Worm (Caenorhabditis elegans) whole organism, young adult: ENCODE results near the gene srh-111.

Source experiments
- C06A6.2 ChIP-seq: fragments of 200-800 bp; sonication (Bioruptor generic); conservative IDR thresholded peaks from 2 replicates; pipeline ENCODE4 v1.3.6; 2022; ENCODE audit warnings: missing genetic modification characterization, missing compliant biosample characterization
- C17E4.6 ChIP-seq: fragments of 200-800 bp; sonication (Bioruptor generic); IDR thresholded peaks from 2 replicates; pipeline ENCODE4 v1.3.6; 2022; ENCODE audit warnings: missing genetic modification reagents, missing genetic modification characterization, missing compliant biosample characterization
- F49E8.2 ChIP-seq: sonication (generic microtip); optimal IDR thresholded peaks from 3 replicates; lab custom pipeline; 2017; ENCODE audit warnings: missing genetic modification characterization, mild to moderate bottlenecking, missing compliant biosample characterization, antibody characterized with exemption, moderate library complexity; ENCODE audit not compliant: insufficient read depth
- F55B11.4 ChIP-seq: sonication (generic microtip); optimal IDR thresholded peaks from 2 replicates; lab custom pipeline; 2016; ENCODE audit warnings: missing compliant biosample characterization, missing genetic modification characterization, borderline replicate concordance; ENCODE audit not compliant: insufficient read depth
- ceh-58 ChIP-seq: fragments of 200-800 bp; sonication (Bioruptor generic); IDR thresholded peaks from 2 replicates; pipeline ENCODE4 v1.3.6; 2022; ENCODE audit warnings: missing genetic modification characterization, missing compliant biosample characterization
- ekl-4 ChIP-seq: fragments of 200-800 bp; sonication (Bioruptor generic); IDR thresholded peaks from 2 replicates; pipeline ENCODE4 v1.3.6; 2022; ENCODE audit warnings: missing genetic modification reagents, missing genetic modification characterization, missing compliant biosample characterization
- hlh-12 ChIP-seq: sonication (generic microtip); optimal IDR thresholded peaks from 2 replicates; lab custom pipeline; 2016; ENCODE audit warnings: missing genetic modification characterization, missing compliant biosample characterization
- hmg-20 ChIP-seq: fragments of 200-800 bp; sonication (Bioruptor generic); IDR thresholded peaks from 2 replicates; pipeline ENCODE4 v1.3.6; 2022; ENCODE audit warnings: missing genetic modification reagents, missing genetic modification characterization, missing compliant biosample characterization
- lin-54 ChIP-seq: fragments of 200-800 bp; sonication (Bioruptor generic); optimal IDR thresholded peaks from 2 replicates; lab custom pipeline; 2018; ENCODE audit warnings: mild to moderate bottlenecking, missing genetic modification characterization, missing compliant biosample characterization
- mcd-1 ChIP-seq: fragments of 200-800 bp; sonication (Bioruptor generic); IDR thresholded peaks from 2 replicates; pipeline ENCODE4 v1.3.6; 2022; ENCODE audit warnings: missing genetic modification reagents, missing genetic modification characterization, missing compliant biosample characterization
- nhr-80 ChIP-seq: sonication (generic microtip); optimal IDR thresholded peaks from 2 replicates; lab custom pipeline; 2016; ENCODE audit warnings: missing genetic modification characterization, missing compliant biosample characterization
- snpc-4 ChIP-seq, 5 experiments: fragments of 150-350 bp in 1 of 5; sonication (generic microtip) in 4 of 5; optimal IDR thresholded peaks; 2 replicates each; lab custom pipeline; 2014 to 2018; ENCODE audit warnings: missing genetic modification characterization in 5 of 5, missing biosample characterization in 3 of 5, antibody characterized with exemption in 2 of 5, mild to moderate bottlenecking in 2 of 5, missing compliant biosample characterization in 2 of 5, missing genotype in 2 of 5, moderate library complexity in 2 of 5, missing genetic modification reagents in 1 of 5
- sptf-2 ChIP-seq: fragments of 200-800 bp; sonication (Bioruptor generic); optimal IDR thresholded peaks from 2 replicates; lab custom pipeline; 2018; ENCODE audit warnings: mild to moderate bottlenecking, missing genetic modification characterization, missing compliant biosample characterization
- zfh-2 ChIP-seq: fragments of 200-800 bp; sonication (Bioruptor generic); conservative IDR thresholded peaks from 2 replicates; pipeline ENCODE4 v1.3.6; 2022; ENCODE audit warnings: missing genetic modification reagents, missing genetic modification characterization, missing compliant biosample characterization
- zim-3 ChIP-seq: sonication (generic microtip); optimal IDR thresholded peaks from 2 replicates; lab custom pipeline; 2017; ENCODE audit warnings: mild to moderate bottlenecking, missing genetic modification characterization, moderate library complexity, missing compliant biosample characterization
- ztf-6 ChIP-seq: fragments of 200-800 bp; sonication (Bioruptor generic); IDR thresholded peaks from 2 replicates; pipeline ENCODE4 v1.3.6; 2022; ENCODE audit warnings: missing genetic modification reagents, missing genetic modification characterization, missing compliant biosample characterization

srh-111 gene

DNA sequence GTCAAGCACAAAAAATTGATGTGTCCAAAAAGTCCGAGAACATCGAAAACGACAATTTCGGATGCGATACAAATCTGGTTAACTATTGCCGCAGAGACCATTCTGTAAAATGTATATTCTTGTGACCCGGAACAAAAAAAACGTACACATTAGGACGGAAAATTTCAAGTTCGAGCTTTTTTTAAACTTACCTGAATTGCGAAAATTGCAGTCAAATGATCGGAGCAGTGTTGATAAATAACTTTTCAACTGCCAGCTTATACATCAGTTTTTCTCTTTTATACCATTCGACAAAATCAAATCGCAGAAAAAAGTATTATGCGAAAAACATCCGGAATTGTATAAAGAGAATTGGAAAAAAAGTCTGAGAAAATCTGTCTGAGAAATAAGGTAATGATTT, 46.7 kb downstream of the srh-111 start, which contains the start of gene srsx-2 (continued):
- TF ChIP-seq ekl-4 (GFP tag; lab: Robert Waterston, UW) (no peak), zim-3 (no peak), zfh-2 (GFP tag; lab: Robert Waterston, UW) (no peak), C17E4.6 (GFP tag; lab: Robert Waterston, UW) (no peak), ztf-6 (GFP tag; lab: Robert Waterston, UW) (no peak), mcd-1 (no peak)

ce11 chrV:17436492-17436891, 48.5 kb downstream of the srh-111 start, which contains the start of gene F20E11.18:
Gene F20E11.18 (minus strand): TSS chrV:17436592.
- TF ChIP-seq nhr-80 (tag; lab: Kevin White, UChicago) (no peak), C06A6.2 (no peak), F49E8.2 (tag; lab: Kevin White, UChicago) (no peak), sptf-2 (GFP tag; lab: Kevin White, UChicago) (no peak), snpc-4 (GFP tag; optimal IDR thresholded peaks at IDR 0.05; lab: Kevin White, UChicago) (no peak), snpc-4 (tag; optimal IDR thresholded peaks at IDR 0.05; lab: Kevin White, UChicago) (no peak), ceh-58 (GFP tag; lab: Robert Waterston, UW) (no peak), lin-54 (no peak), hlh-12 (tag; lab: Kevin White, UChicago) (no peak), F55B11.4 (no peak), hmg-20 (GFP tag; lab: Robert Waterston, UW) (no peak)
